Worm (Caenorhabditis elegans) whole organism, L4 larva: Measurements from ENCODE around the gene ZK546.2.

Experiments used
- F10B5.3 ChIP-seq: sonication (generic microtip); optimal IDR thresholded peaks from 2 replicates; lab custom pipeline; 2016; ENCODE audit warnings: mild to moderate bottlenecking, missing genetic modification characterization, missing compliant biosample characterization
- F26F4.8 ChIP-seq: fragments of 200-800 bp; sonication (Bioruptor generic); conservative IDR thresholded peaks from 2 replicates; pipeline ENCODE4 v1.3.6; 2022; ENCODE audit warnings: missing genetic modification characterization, missing compliant biosample characterization
- F37D6.2 ChIP-seq: sonication (generic microtip); optimal IDR thresholded peaks from 2 replicates; lab custom pipeline; 2016; ENCODE audit warnings: mild to moderate bottlenecking, missing genetic modification characterization, missing compliant biosample characterization
- R02D3.7 ChIP-seq: fragments of 150-350 bp; sonication (generic microtip); optimal IDR thresholded peaks from 3 replicates; lab custom pipeline; 2014; ENCODE audit warnings: missing biosample characterization, missing genetic modification characterization
- T20F7.1 ChIP-seq: fragments of 200-800 bp; sonication (Bioruptor generic); optimal IDR thresholded peaks from 2 replicates; lab custom pipeline; 2018; ENCODE audit warnings: mild to moderate bottlenecking, missing genetic modification characterization, missing compliant biosample characterization
- T26A8.4 ChIP-seq: fragments of 200-800 bp; sonication (Bioruptor generic); IDR thresholded peaks from 2 replicates; pipeline ENCODE4 v1.3.6; 2022; ENCODE audit warnings: missing genetic modification characterization, missing compliant biosample characterization
- Y105C5A.15 ChIP-seq: fragments of 200-800 bp; sonication (Bioruptor generic); IDR thresholded peaks from 2 replicates; pipeline ENCODE4 v1.3.6; 2022; ENCODE audit warnings: missing genetic modification characterization, missing compliant biosample characterization
- Y5F2A.4 ChIP-seq: fragments of 200-800 bp; sonication (Bioruptor generic); optimal IDR thresholded peaks from 2 replicates; lab custom pipeline; 2018; ENCODE audit warnings: mild to moderate bottlenecking, missing genetic modification characterization, missing compliant biosample characterization
- aha-1 ChIP-seq: fragments of 150-350 bp; peaks from one replicate; lab custom pipeline; 2014; ENCODE audit warnings: missing biosample characterization, missing genetic modification characterization
- aly-2 ChIP-seq: sonication (generic microtip); optimal IDR thresholded peaks from 2 replicates; lab custom pipeline; 2018; ENCODE audit warnings: missing biosample characterization, missing genetic modification characterization
- arid-1 ChIP-seq: fragments of 200-800 bp; sonication (Bioruptor generic); conservative IDR thresholded peaks from 2 replicates; pipeline ENCODE4 v1.3.6; 2022; ENCODE audit warnings: missing genetic modification reagents, missing genetic modification characterization, missing compliant biosample characterization
- attf-4 ChIP-seq: sonication (generic microtip); optimal IDR thresholded peaks from 3 replicates; lab custom pipeline; 2017; ENCODE audit warnings: missing biosample characterization, missing genetic modification characterization
- ceh-44 ChIP-seq: fragments of 200-800 bp; sonication (Bioruptor generic); IDR thresholded peaks from 2 replicates; pipeline ENCODE4 v1.3.6; 2022; ENCODE audit warnings: missing genetic modification reagents, missing genetic modification characterization, missing compliant biosample characterization
- ces-1 ChIP-seq: fragments of 150-350 bp; sonication (generic microtip); optimal IDR thresholded peaks from 4 replicates; lab custom pipeline; 2014; ENCODE audit warnings: missing biosample characterization, missing genetic modification reagents, missing genetic modification characterization
- cey-2 ChIP-seq: sonication (generic microtip); optimal IDR thresholded peaks from 3 replicates; lab custom pipeline; 2017; ENCODE audit warnings: missing genetic modification characterization, mild to moderate bottlenecking, missing compliant biosample characterization, antibody characterized with exemption, borderline replicate concordance; ENCODE audit not compliant: insufficient read depth
- dmd-8 ChIP-seq: fragments of 200-800 bp; sonication (Bioruptor generic); IDR thresholded peaks from 2 replicates; pipeline ENCODE4 v1.3.6; 2022; ENCODE audit warnings: missing genetic modification characterization, missing compliant biosample characterization
- dmd-9 ChIP-seq: fragments of 200-800 bp; sonication (Bioruptor generic); IDR thresholded peaks from 2 replicates; pipeline ENCODE4 v1.3.6; 2022; ENCODE audit warnings: missing genetic modification reagents, missing genetic modification characterization, missing compliant biosample characterization
- egl-27 ChIP-seq: sonication (generic microtip); optimal IDR thresholded peaks from 3 replicates; lab custom pipeline; 2017; ENCODE audit warnings: missing biosample characterization, missing genetic modification reagents, missing genetic modification characterization
- egl-43 ChIP-seq: fragments of 200-800 bp; sonication (Bioruptor generic); IDR thresholded peaks from 2 replicates; pipeline ENCODE4 v1.3.6; 2022; ENCODE audit warnings: missing genetic modification reagents, missing genetic modification characterization, missing compliant biosample characterization
- fkh-10 ChIP-seq: fragments of 150-350 bp; optimal IDR thresholded peaks from 2 replicates; lab custom pipeline; 2014; ENCODE audit warnings: missing biosample characterization, missing genetic modification reagents, missing genetic modification characterization
- fos-1 ChIP-seq: fragments of 150-350 bp; optimal IDR thresholded peaks from 2 replicates; lab custom pipeline; 2014; ENCODE audit warnings: missing biosample characterization, missing genetic modification characterization
- hlh-30 ChIP-seq: sonication (generic microtip); optimal IDR thresholded peaks from 2 replicates; lab custom pipeline; 2017; ENCODE audit warnings: antibody characterized with exemption, mild to moderate bottlenecking, missing genetic modification characterization, missing compliant biosample characterization; ENCODE audit not compliant: insufficient read depth
- hmg-1.1 ChIP-seq: fragments of 200-800 bp; sonication (Bioruptor generic); IDR thresholded peaks from 2 replicates; pipeline ENCODE4 v1.3.6; 2022; ENCODE audit warnings: missing genetic modification reagents, missing genetic modification characterization, missing compliant biosample characterization
- lin-13 ChIP-seq: fragments of 150-350 bp; optimal IDR thresholded peaks from 2 replicates; lab custom pipeline; 2014; ENCODE audit warnings: missing biosample characterization, missing genetic modification reagents, missing genetic modification characterization
- lin-15B ChIP-seq: fragments of 150-350 bp; sonication (generic microtip); optimal IDR thresholded peaks from 3 replicates; lab custom pipeline; 2014; ENCODE audit warnings: missing biosample characterization, missing genetic modification characterization
- lin-29 ChIP-seq: fragments of 200-800 bp; sonication (Bioruptor generic); IDR thresholded peaks from 2 replicates; pipeline ENCODE4 v1.3.6; 2022; ENCODE audit warnings: missing genetic modification reagents, missing genetic modification characterization, missing compliant biosample characterization
- lin-38 ChIP-seq: fragments of 200-800 bp; sonication (Bioruptor generic); IDR thresholded peaks from 2 replicates; pipeline ENCODE4 v1.3.6; 2022; ENCODE audit warnings: missing genetic modification reagents, missing genetic modification characterization, missing compliant biosample characterization
- lin-39 ChIP-seq: fragments of 150-350 bp; optimal IDR thresholded peaks from 2 replicates; lab custom pipeline; 2014; ENCODE audit warnings: missing biosample characterization, missing genetic modification reagents, missing genetic modification characterization
- lir-3 ChIP-seq: sonication (generic microtip); optimal IDR thresholded peaks from 2 replicates; lab custom pipeline; 2016; ENCODE audit warnings: mild to moderate bottlenecking, missing genetic modification characterization, missing compliant biosample characterization
- lsy-2 ChIP-seq, 2 experiments: fragments of 150-350 bp in 1 of 2; sonication (generic microtip) in 1 of 2; optimal IDR thresholded peaks; 2 replicates each; lab custom pipeline; 2014 to 2017; ENCODE audit warnings: missing biosample characterization in 2 of 2, missing genetic modification characterization in 2 of 2
- madf-5 ChIP-seq, 2 experiments: fragments of 200-800 bp; sonication (Bioruptor generic); IDR thresholded peaks; 2 replicates each; pipeline ENCODE4 v1.3.6; 2022; ENCODE audit warnings: missing compliant biosample characterization in 2 of 2, missing genetic modification characterization in 2 of 2
- mdl-1 ChIP-seq, 2 experiments: fragments of 150-350 bp in 1 of 2; sonication (generic microtip) in 1 of 2; optimal IDR thresholded peaks; 2 replicates each; lab custom pipeline; 2014 to 2017; ENCODE audit warnings: missing biosample characterization in 2 of 2, missing genetic modification characterization in 2 of 2
- mxl-2 ChIP-seq: fragments of 200-800 bp; sonication (Bioruptor generic); conservative IDR thresholded peaks from 2 replicates; pipeline ENCODE4 v1.3.6; 2022; ENCODE audit warnings: missing genetic modification reagents, missing genetic modification characterization, missing compliant biosample characterization
- nhr-102 ChIP-seq: sonication (generic microtip); optimal IDR thresholded peaks from 2 replicates; lab custom pipeline; 2016; ENCODE audit warnings: mild to moderate bottlenecking, missing genetic modification characterization, moderate library complexity, missing compliant biosample characterization
- nhr-111 ChIP-seq: fragments of 200-800 bp; sonication (Bioruptor generic); optimal IDR thresholded peaks from 2 replicates; lab custom pipeline; 2018; ENCODE audit warnings: mild to moderate bottlenecking, missing genetic modification characterization, missing compliant biosample characterization
- nhr-237 ChIP-seq: sonication (generic microtip); optimal IDR thresholded peaks from 2 replicates; lab custom pipeline; 2017; ENCODE audit warnings: missing biosample characterization, missing genetic modification characterization
- nhr-41 ChIP-seq: fragments of 200-800 bp; sonication (Bioruptor generic); IDR thresholded peaks from 2 replicates; pipeline ENCODE4 v1.3.6; 2022; ENCODE audit warnings: missing genetic modification reagents, missing genetic modification characterization, missing compliant biosample characterization
- nhr-42 ChIP-seq: fragments of 200-800 bp; sonication (Bioruptor generic); IDR thresholded peaks from 2 replicates; pipeline ENCODE4 v1.3.6; 2022; ENCODE audit warnings: missing genetic modification characterization, missing compliant biosample characterization
- nhr-6 ChIP-seq: fragments of 150-350 bp; optimal IDR thresholded peaks from 2 replicates; lab custom pipeline; 2014; ENCODE audit warnings: missing biosample characterization, missing genetic modification characterization
- nhr-76 ChIP-seq: fragments of 150-350 bp; optimal IDR thresholded peaks from 2 replicates; lab custom pipeline; 2014; ENCODE audit warnings: missing biosample characterization, missing genetic modification characterization
- php-3 ChIP-seq: fragments of 200-800 bp; sonication (Bioruptor generic); IDR thresholded peaks from 2 replicates; pipeline ENCODE4 v1.3.6; 2022; ENCODE audit warnings: missing genetic modification reagents, missing genetic modification characterization, missing compliant biosample characterization
- pqm-1 ChIP-seq: sonication (generic microtip); optimal IDR thresholded peaks from 2 replicates; lab custom pipeline; 2017; ENCODE audit warnings: missing biosample characterization, missing genetic modification characterization
- sdz-12 ChIP-seq: fragments of 200-800 bp; sonication (Bioruptor generic); optimal IDR thresholded peaks from 2 replicates; lab custom pipeline; 2018; ENCODE audit warnings: mild to moderate bottlenecking, missing genetic modification characterization, missing compliant biosample characterization
- set-16 ChIP-seq: fragments of 200-800 bp; sonication (Bioruptor generic); IDR thresholded peaks from 2 replicates; pipeline ENCODE4 v1.3.6; 2022; ENCODE audit warnings: missing genetic modification reagents, missing genetic modification characterization, missing compliant biosample characterization
- skn-1 ChIP-seq: fragments of 150-350 bp; optimal IDR thresholded peaks from 2 replicates; lab custom pipeline; 2014; ENCODE audit warnings: missing biosample characterization, missing genetic modification characterization
- tag-97 ChIP-seq: fragments of 200-800 bp; sonication (Bioruptor generic); IDR thresholded peaks from 2 replicates; pipeline ENCODE4 v1.3.6; 2022; ENCODE audit warnings: missing genetic modification characterization, missing compliant biosample characterization
- tra-1 ChIP-seq: fragments of 200-800 bp; sonication (Bioruptor generic); IDR thresholded peaks from 2 replicates; pipeline ENCODE4 v1.3.6; 2022; ENCODE audit warnings: missing genetic modification reagents, missing genetic modification characterization, missing compliant biosample characterization
- unc-130 ChIP-seq: sonication (generic microtip); optimal IDR thresholded peaks from 2 replicates; lab custom pipeline; 2016; ENCODE audit warnings: missing genetic modification reagents, missing genetic modification characterization, missing compliant biosample characterization
- unc-62 ChIP-seq, 3 experiments: fragments of 150-350 bp in 1 of 3; sonication (generic microtip); optimal IDR thresholded peaks in 2 of 3; peaks in 1 of 3; 1 replicate in 1 of 3; 2 replicates in 2 of 3; lab custom pipeline; 2014 to 2017; ENCODE audit warnings: missing biosample characterization in 3 of 3, missing genetic modification characterization in 3 of 3, missing genetic modification reagents in 3 of 3, missing genotype in 1 of 3
- vab-7 ChIP-seq: fragments of 200-800 bp; sonication (Bioruptor generic); IDR thresholded peaks from 2 replicates; pipeline ENCODE4 v1.3.6; 2022; ENCODE audit warnings: missing genetic modification reagents, missing genetic modification characterization, missing compliant biosample characterization
- zip-11 ChIP-seq: fragments of 200-800 bp; sonication (Bioruptor generic); IDR thresholded peaks from 2 replicates; pipeline ENCODE4 v1.3.6; 2022; ENCODE audit warnings: missing genetic modification characterization, missing compliant biosample characterization
- ztf-11 ChIP-seq: fragments of 150-350 bp; optimal IDR thresholded peaks from 2 replicates; lab custom pipeline; 2014; ENCODE audit warnings: missing biosample characterization, missing genetic modification characterization

ZK546.2 gene

ce11 chrII:4955353-4955752 lies 9.5 kb downstream of the ZK546.2 start, which contains the start of gene pbs-3 (continued):
- TF ChIP-seq dmd-8 = no peak
- peak; percentile 83 for TF ChIP-seq unc-130 (GFP tag; lab: Kevin White, UChicago)
- TF ChIP-seq cey-2 (tag; lab: Kevin White, UChicago) = no peak
- no peak for TF ChIP-seq nhr-111 (GFP tag; lab: Kevin White, UChicago)
- TF ChIP-seq dmd-9 = no peak
- no peak for TF ChIP-seq fos-1 (tag; lab: Kevin White, UChicago)
- TF ChIP-seq F10B5.3 (tag; lab: Kevin White, UChicago) = no peak
- no peak for TF ChIP-seq set-16
- TF ChIP-seq lsy-2 (tag; optimal IDR thresholded peaks at IDR 0.05; lab: Kevin White, UChicago) = peak in 1 of 2 experiments; percentile 81
- TF ChIP-seq lin-38 (GFP tag; lab: Robert Waterston, UW) = peak; percentile 77
- peak; percentile 54; the same call in 1 of the 2 replicates for TF ChIP-seq vab-7 (GFP tag; lab: Robert Waterston, UW)
- TF ChIP-seq nhr-237 (tag; lab: Kevin White, UChicago) = no peak
- TF ChIP-seq nhr-6 (tag; lab: Kevin White, UChicago) = peak; percentile 82
- no peak for TF ChIP-seq fkh-10
- TF ChIP-seq mdl-1 (tag; optimal IDR thresholded peaks at IDR 0.05; lab: Kevin White, UChicago) = peak in 1 of 2 experiments; percentile 5
- TF ChIP-seq ztf-11 = no peak
- TF ChIP-seq nhr-102 (tag; lab: Kevin White, UChicago) = no peak
- TF ChIP-seq egl-43 (GFP tag; lab: Robert Waterston, UW) = no peak
- peak; percentile 43; the same call in 1 of the 2 replicates for TF ChIP-seq hmg-1.1 (GFP tag; lab: Robert Waterston, UW)
- no peak for TF ChIP-seq skn-1 (tag; lab: Kevin White, UChicago)
- TF ChIP-seq nhr-76 = no peak
- TF ChIP-seq lin-13 (GFP tag; lab: Kevin White, UChicago) = peak; percentile 58
- no peak for TF ChIP-seq tra-1 (GFP tag; lab: Robert Waterston, UW)
- no peak for TF ChIP-seq aly-2 (tag; lab: Kevin White, UChicago)
- TF ChIP-seq ces-1 (GFP tag; lab: Kevin White, UChicago) = no peak
- TF ChIP-seq F37D6.2 (tag; lab: Kevin White, UChicago) = no peak
- no peak for TF ChIP-seq nhr-41
- no peak for TF ChIP-seq ceh-44 (GFP tag; lab: Robert Waterston, UW)
- no peak for TF ChIP-seq arid-1 (GFP tag; lab: Robert Waterston, UW)
- TF ChIP-seq T26A8.4 (GFP tag; lab: Robert Waterston, UW) = no peak
- TF ChIP-seq F26F4.8 = no peak
- no peak for TF ChIP-seq lin-29 (GFP tag; lab: Robert Waterston, UW)
- TF ChIP-seq egl-27 (tag; lab: Kevin White, UChicago) = no peak
- no peak for TF ChIP-seq zip-11 (GFP tag; lab: Robert Waterston, UW)
- no peak for TF ChIP-seq hlh-30 (tag; lab: Kevin White, UChicago)
- TF ChIP-seq mxl-2 (GFP tag; lab: Robert Waterston, UW) = no peak
- TF ChIP-seq aha-1 (tag; lab: Kevin White, UChicago) = no peak
- no peak for TF ChIP-seq T20F7.1
- no peak for TF ChIP-seq tag-97 (GFP tag; lab: Robert Waterston, UW)
- TF ChIP-seq php-3 (GFP tag; lab: Robert Waterston, UW) = no peak
- no peak for TF ChIP-seq R02D3.7
- 0 out of 4 replicates have a peak, but pooled peaks of 1 of the 2 experiments have one; percentile 46 for TF ChIP-seq madf-5 (GFP tag; IDR thresholded peaks at IDR 0.05; lab: Robert Waterston, UW)
- TF ChIP-seq lin-39 (tag; lab: Kevin White, UChicago) = no peak
- TF ChIP-seq attf-4 = no peak
- TF ChIP-seq lin-15B (tag; lab: Kevin White, UChicago) = no peak
- TF ChIP-seq unc-62 (GFP tag; optimal IDR thresholded peaks at IDR 0.05 in 1 of 2; lab: Kevin White, UChicago) = peak in 1 of 2 experiments; percentile 82
- TF ChIP-seq unc-62 (tag; optimal IDR thresholded peaks at IDR 0.05; lab: Kevin White, UChicago) = no peak
- no peak for TF ChIP-seq lir-3
- TF ChIP-seq Y105C5A.15 = no peak
- no peak for TF ChIP-seq Y5F2A.4 (GFP tag; lab: Kevin White, UChicago)
- no peak for TF ChIP-seq pqm-1 (tag; lab: Kevin White, UChicago)
- TF ChIP-seq sdz-12 (GFP tag; lab: Kevin White, UChicago) = no peak
- no peak for TF ChIP-seq nhr-42
